Fruit fly (Drosophila melanogaster): Measurements from ENCODE around the gene pHCl-2.

DNA sequence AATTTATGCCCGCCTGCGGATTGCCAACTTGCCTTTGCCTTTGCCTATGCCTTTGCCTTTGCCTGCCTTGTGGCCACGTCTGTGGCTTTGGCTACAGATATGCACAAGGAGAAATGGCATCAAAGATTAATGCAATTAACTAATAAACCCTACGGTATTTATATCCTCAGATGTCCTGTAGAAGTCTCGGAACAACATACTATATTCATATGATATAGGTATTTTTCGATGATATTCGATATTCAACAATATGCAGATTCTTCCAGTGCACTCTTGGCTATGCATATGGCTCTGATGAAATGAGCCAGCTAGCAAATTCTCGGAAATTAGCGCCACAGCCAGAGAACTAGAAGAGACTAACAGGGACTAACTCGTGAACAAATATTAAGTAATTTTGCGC is 31.1 kb upstream of the pHCl-2 start:
- TF ChIP-seq Snoo (tag; optimal IDR thresholded peaks at IDR 0.05) (no peak), Pif1A (GFP tag; optimal IDR thresholded peaks at IDR 0.05) (peak; percentile 66), EcR (GFP tag; optimal IDR thresholded peaks at IDR 0.05) (no peak), CG13204 (GFP tag; optimal IDR thresholded peaks at IDR 0.05) (peak; percentile 40), gl (tag; optimal IDR thresholded peaks at IDR 0.05) (peak; percentile 77)

Measured in whole organism, pupa.